Worm (Caenorhabditis elegans) whole organism, L2 larva: ENCODE results near the gene M110.10.

Experiments
- aly-2 ChIP-seq: fragments of 150-350 bp; optimal IDR thresholded peaks from 2 replicates; lab custom pipeline; 2014; ENCODE audit warnings: missing biosample characterization, missing genetic modification characterization
- ama-1 ChIP-seq: fragments of 150-350 bp; optimal IDR thresholded peaks from 2 replicates; lab custom pipeline; 2018; ENCODE audit warnings: inconsistent platforms
- nhr-25 ChIP-seq: fragments of 150-350 bp; sonication (generic microtip); optimal IDR thresholded peaks from 3 replicates; lab custom pipeline; 2014; ENCODE audit warnings: missing biosample characterization, missing genetic modification characterization
- snpc-4 ChIP-seq: fragments of 150-350 bp; optimal IDR thresholded peaks from 2 replicates; lab custom pipeline; 2014; ENCODE audit warnings: missing biosample characterization, missing genetic modification characterization

DNA sequence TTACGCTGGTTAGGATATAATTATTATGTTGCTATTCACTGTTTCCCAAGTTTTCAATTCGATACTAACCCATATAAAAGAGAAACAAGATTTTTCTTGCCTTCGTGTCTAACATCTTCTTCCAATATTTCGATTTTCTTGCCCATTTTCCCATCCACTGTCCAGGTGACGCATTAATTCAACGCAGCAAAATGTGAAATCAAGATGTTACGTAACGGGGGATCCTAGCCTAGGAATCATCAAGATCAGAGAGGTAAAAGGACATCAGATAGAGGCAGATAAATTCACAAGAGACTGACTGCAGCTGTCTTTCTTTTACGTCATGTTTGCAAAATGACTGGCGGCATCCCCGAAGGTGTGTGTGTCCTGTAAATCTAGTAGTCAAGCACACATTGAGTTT lies 10.4 kb upstream of the M110.10 start:
- TF ChIP-seq nhr-25 (no peak), ama-1 (lab: Kevin White, UChicago) (no peak), snpc-4 (no peak), aly-2 (tag; lab: Kevin White, UChicago) (no peak)
